Fruit fly (Drosophila melanogaster) whole organism, pupa: ENCODE data around the gene rn.

Experiments used
- CG10348 ChIP-seq: fragments of 200-800 bp; sonication (Bioruptor generic); IDR thresholded peaks from 2 replicates; pipeline ENCODE4 v1.3.6; 2022; ENCODE audit warnings: missing biosample characterization, missing genetic modification characterization
- CG12605 ChIP-seq: fragments of 200-800 bp; sonication (Bioruptor generic); IDR thresholded peaks from 2 replicates; pipeline ENCODE4 v1.3.6; 2022; ENCODE audit warnings: missing biosample characterization, missing genetic modification characterization
- CG13204 ChIP-seq: fragments of 200-800 bp; sonication (Bioruptor generic); optimal IDR thresholded peaks from 2 replicates; lab custom pipeline; 2018; ENCODE audit warnings: missing biosample characterization, mild to moderate bottlenecking, missing genetic modification characterization, moderate library complexity
- CG14655 ChIP-seq: fragments of 200-800 bp; sonication (Bioruptor generic); optimal IDR thresholded peaks from 3 replicates; lab custom pipeline; 2017; ENCODE audit warnings: mild to moderate bottlenecking, missing biosample characterization, missing genetic modification reagents, missing genetic modification characterization
- CG15710 ChIP-seq: fragments of 200-800 bp; sonication (Bioruptor generic); optimal IDR thresholded peaks from 2 replicates; lab custom pipeline; 2018; ENCODE audit warnings: missing biosample characterization, mild to moderate bottlenecking, missing genetic modification characterization, moderate library complexity
- CG17806 ChIP-seq: fragments of 200-800 bp; sonication (Bioruptor generic); optimal IDR thresholded peaks from 2 replicates; lab custom pipeline; 2018; ENCODE audit warnings: missing biosample characterization, mild to moderate bottlenecking, missing genetic modification characterization, moderate library complexity
- CG32121 ChIP-seq: fragments of 200-800 bp; sonication (Bioruptor generic); IDR thresholded peaks from 2 replicates; pipeline ENCODE4 v1.3.6; 2022; ENCODE audit warnings: missing biosample characterization, missing genetic modification characterization
- CG34367 ChIP-seq: fragments of 200-800 bp; sonication (Bioruptor generic); optimal IDR thresholded peaks from 2 replicates; lab custom pipeline; 2018; ENCODE audit warnings: missing biosample characterization, mild to moderate bottlenecking, missing genetic modification characterization
- CG4496 ChIP-seq: fragments of 200-800 bp; sonication (Bioruptor generic); IDR thresholded peaks from 3 replicates; pipeline ENCODE4 v1.3.6; 2022; ENCODE audit warnings: missing biosample characterization, missing genetic modification characterization
- CG8159 ChIP-seq: fragments of 200-800 bp; sonication (Bioruptor generic); optimal IDR thresholded peaks from 3 replicates; lab custom pipeline; 2018; ENCODE audit warnings: missing biosample characterization, mild to moderate bottlenecking, missing genetic modification characterization, moderate library complexity
- CG8301 ChIP-seq: fragments of 200-800 bp; sonication (Bioruptor generic); optimal IDR thresholded peaks from 2 replicates; lab custom pipeline; 2018; ENCODE audit warnings: missing biosample characterization, mild to moderate bottlenecking, missing genetic modification characterization
- CG9948 ChIP-seq: fragments of 200-800 bp; sonication (Bioruptor generic); optimal IDR thresholded peaks from 2 replicates; lab custom pipeline; 2018; ENCODE audit warnings: missing biosample characterization, mild to moderate bottlenecking, missing genetic modification characterization, moderate library complexity
- D1 ChIP-seq: fragments of 200-800 bp; sonication (Bioruptor generic); optimal IDR thresholded peaks from 2 replicates; lab custom pipeline; 2018; ENCODE audit warnings: missing biosample characterization, mild to moderate bottlenecking, missing genetic modification characterization, moderate library complexity
- EcR ChIP-seq: fragments of 200-800 bp; sonication (Bioruptor generic); optimal IDR thresholded peaks from 3 replicates; lab custom pipeline; 2019; ENCODE audit warnings: missing biosample characterization, missing genetic modification characterization, mild to moderate bottlenecking, moderate library complexity, missing genetic modification reagents
- Ets98B ChIP-seq: fragments of 200-800 bp; sonication (Bioruptor generic); IDR thresholded peaks from 2 replicates; pipeline ENCODE4 v1.3.6; 2022; ENCODE audit warnings: missing biosample characterization, missing genetic modification characterization
- Pif1A ChIP-seq: fragments of 200-800 bp; sonication (Bioruptor generic); optimal IDR thresholded peaks from 3 replicates; lab custom pipeline; 2016; ENCODE audit warnings: missing biosample characterization, missing genetic modification characterization
- Pif1B ChIP-seq: fragments of 200-800 bp; sonication (Bioruptor generic); optimal IDR thresholded peaks from 3 replicates; lab custom pipeline; 2016; ENCODE audit warnings: missing biosample characterization, missing genetic modification characterization
- Snoo ChIP-seq: fragments of 200-800 bp; sonication (Bioruptor generic); optimal IDR thresholded peaks from 3 replicates; lab custom pipeline; 2017; ENCODE audit warnings: missing biosample characterization, mild to moderate bottlenecking, missing genetic modification characterization, inconsistent platforms
- fd96Ca ChIP-seq: fragments of 200-800 bp; sonication (Bioruptor generic); IDR thresholded peaks from 3 replicates; pipeline ENCODE4 v1.3.6; 2022; ENCODE audit warnings: missing biosample characterization, missing genetic modification characterization
- gl ChIP-seq: fragments of 200-800 bp; sonication (Bioruptor generic); optimal IDR thresholded peaks from 2 replicates; lab custom pipeline; 2018; ENCODE audit warnings: missing biosample characterization, mild to moderate bottlenecking, missing genetic modification characterization
- rn ChIP-seq: fragments of 200-800 bp; sonication (Bioruptor generic); IDR thresholded peaks from 2 replicates; pipeline ENCODE4 v1.3.6; 2022; ENCODE audit warnings: missing biosample characterization, missing genetic modification characterization

The rn gene

dm6 chr3R:7330695-7331094 is 21.3 kb upstream of the rn start:
- TF ChIP-seq CG12605: no peak
- no peak for TF ChIP-seq D1 (tag; lab: Kevin White, UChicago)
- TF ChIP-seq CG17806 (tag; lab: Kevin White, UChicago): no peak
- peak; percentile 58; the same call in 2 of the 3 replicates for TF ChIP-seq fd96Ca (GFP tag; lab: Robert Waterston, UW)
- TF ChIP-seq CG4496 (GFP tag; lab: Robert Waterston, UW): peak; percentile 44; the same call in 1 of the 3 replicates
- TF ChIP-seq EcR (GFP tag; lab: Kevin White, UChicago): no peak
- no peak for TF ChIP-seq gl (tag; lab: Kevin White, UChicago)
- no peak for TF ChIP-seq CG34367 (tag; lab: Kevin White, UChicago)
- peak; percentile 63 for TF ChIP-seq CG8301
- TF ChIP-seq Snoo (tag; lab: Kevin White, UChicago): no peak
- TF ChIP-seq CG8159 (tag; lab: Kevin White, UChicago): no peak
- TF ChIP-seq CG14655 (GFP tag; lab: Kevin White, UChicago): peak; percentile 61
- TF ChIP-seq CG10348 (GFP tag; lab: Robert Waterston, UW): no peak
- TF ChIP-seq CG13204 (GFP tag; lab: Kevin White, UChicago): no peak
- TF ChIP-seq rn (GFP tag; lab: Robert Waterston, UW): no peak
- no peak for TF ChIP-seq CG9948
- no peak for TF ChIP-seq CG15710 (tag; lab: Kevin White, UChicago)
- no peak for TF ChIP-seq Pif1B (GFP tag; lab: Kevin White, UChicago)
- peak; percentile 72 for TF ChIP-seq CG32121
- TF ChIP-seq Pif1A: peak; percentile 10
- TF ChIP-seq Ets98B (GFP tag; lab: Robert Waterston, UW): peak; percentile 68

dm6 chr3R:7326200-7326599 is 16.8 kb upstream of the rn start:
- peak; percentile 50 for TF ChIP-seq CG8159 (tag; lab: Kevin White, UChicago)
- no peak for TF ChIP-seq gl (tag; lab: Kevin White, UChicago)
- TF ChIP-seq D1 (tag; lab: Kevin White, UChicago): peak; percentile 14
- no peak for TF ChIP-seq CG32121
- no peak for TF ChIP-seq rn (GFP tag; lab: Robert Waterston, UW)
- no peak for TF ChIP-seq fd96Ca (GFP tag; lab: Robert Waterston, UW)
- no peak for TF ChIP-seq Ets98B (GFP tag; lab: Robert Waterston, UW)
- TF ChIP-seq CG8301: peak; percentile 48
- peak; percentile 41 for TF ChIP-seq CG9948
- TF ChIP-seq CG13204 (GFP tag; lab: Kevin White, UChicago): no peak
- TF ChIP-seq CG10348 (GFP tag; lab: Robert Waterston, UW): no peak
- no peak for TF ChIP-seq Pif1A
- TF ChIP-seq CG4496 (GFP tag; lab: Robert Waterston, UW): no peak
- TF ChIP-seq CG34367 (tag; lab: Kevin White, UChicago): peak; percentile 18
- TF ChIP-seq CG14655 (GFP tag; lab: Kevin White, UChicago): peak; percentile 69
- no peak for TF ChIP-seq EcR (GFP tag; lab: Kevin White, UChicago)
- TF ChIP-seq CG12605: no peak
- peak; percentile 37 for TF ChIP-seq CG15710 (tag; lab: Kevin White, UChicago)
- no peak for TF ChIP-seq Pif1B (GFP tag; lab: Kevin White, UChicago)
- peak; percentile 24 for TF ChIP-seq Snoo (tag; lab: Kevin White, UChicago)
- no peak for TF ChIP-seq CG17806 (tag; lab: Kevin White, UChicago)
- TF ChIP-seq, all 21 proteins: peak for 8

DNA sequence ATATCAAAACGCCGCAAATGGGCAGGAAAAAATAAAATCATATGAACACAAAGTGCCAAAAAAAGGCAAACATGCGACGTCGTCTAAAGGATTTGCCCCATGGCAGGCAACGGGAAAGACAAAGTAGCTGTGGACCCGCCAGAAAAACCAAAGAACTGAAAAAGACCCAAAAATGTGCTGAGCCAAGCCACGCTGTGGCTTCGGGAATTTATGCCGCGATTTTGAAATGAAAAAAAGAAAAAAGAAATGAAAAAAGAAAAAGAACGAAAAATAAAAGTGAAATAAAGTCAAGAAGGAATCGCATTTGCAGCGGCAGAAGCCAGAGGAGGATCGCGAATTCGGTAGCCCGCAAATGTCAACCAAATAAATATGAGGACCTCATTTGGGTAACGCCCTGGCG is 13.1 kb upstream of the rn start:
- TF ChIP-seq EcR (GFP tag; lab: Kevin White, UChicago) (no peak), CG34367 (tag; lab: Kevin White, UChicago) (no peak), CG13204 (GFP tag; lab: Kevin White, UChicago) (no peak), Pif1A (no peak), gl (tag; lab: Kevin White, UChicago) (no peak), CG8159 (tag; lab: Kevin White, UChicago) (no peak), fd96Ca (GFP tag; lab: Robert Waterston, UW) (no peak), rn (GFP tag; lab: Robert Waterston, UW) (no peak), CG10348 (GFP tag; lab: Robert Waterston, UW) (no peak), D1 (tag; lab: Kevin White, UChicago) (no peak), Ets98B (GFP tag; lab: Robert Waterston, UW) (no peak), CG4496 (GFP tag; lab: Robert Waterston, UW) (no peak), Snoo (tag; lab: Kevin White, UChicago) (no peak), CG15710 (tag; lab: Kevin White, UChicago) (no peak), CG32121 (no peak), CG14655 (GFP tag; lab: Kevin White, UChicago) (no peak), Pif1B (GFP tag; lab: Kevin White, UChicago) (no peak), CG9948 (no peak), CG8301 (no peak), CG17806 (tag; lab: Kevin White, UChicago) (no peak)

DNA sequence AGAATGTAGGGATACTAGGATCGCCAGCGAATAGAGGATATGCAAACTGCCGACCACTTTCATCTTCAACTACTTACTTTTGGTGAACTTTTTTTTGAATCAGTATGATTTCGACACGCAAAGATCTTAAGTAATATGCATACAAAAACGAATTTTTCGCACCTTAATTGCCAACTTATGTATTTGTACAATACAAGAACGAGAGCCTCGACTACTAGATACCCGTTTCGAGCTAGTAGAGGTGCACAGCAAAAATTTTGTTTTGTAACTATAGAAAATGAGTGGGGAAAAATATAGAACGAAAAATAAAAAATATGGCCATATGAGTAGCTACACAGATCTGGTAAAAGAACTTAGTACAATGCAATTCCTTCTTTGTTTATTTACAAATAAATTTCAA is 7.7 kb upstream of the rn start, which contains the start of gene CG10029:
Gene CG10029, minus strand, starts transcription at position 101 of the 400 bp plus-strand sequence.
- TF ChIP-seq EcR (GFP tag; lab: Kevin White, UChicago): no peak
- no peak for TF ChIP-seq Pif1A
- no peak for TF ChIP-seq CG32121
- no peak for TF ChIP-seq Pif1B (GFP tag; lab: Kevin White, UChicago)
- no peak for TF ChIP-seq CG9948
- TF ChIP-seq D1 (tag; lab: Kevin White, UChicago): no peak
- no peak for TF ChIP-seq Ets98B (GFP tag; lab: Robert Waterston, UW)
- no peak for TF ChIP-seq CG8159 (tag; lab: Kevin White, UChicago)
- no peak for TF ChIP-seq CG17806 (tag; lab: Kevin White, UChicago)
- TF ChIP-seq CG10348 (GFP tag; lab: Robert Waterston, UW): no peak
- TF ChIP-seq CG12605: no peak
- no peak for TF ChIP-seq CG15710 (tag; lab: Kevin White, UChicago)

dm6 chr3R:7313034-7313433 is 3.6 kb upstream of the rn start:
- no peak for TF ChIP-seq CG8159 (tag; lab: Kevin White, UChicago)
- TF ChIP-seq EcR (GFP tag; lab: Kevin White, UChicago): peak; percentile 73
- TF ChIP-seq CG4496 (GFP tag; lab: Robert Waterston, UW): peak; percentile 53; the same call in 2 of the 3 replicates
- TF ChIP-seq, all 21 proteins: peak for 2
